Fruit fly (Drosophila melanogaster) whole organism, prepupa: ENCODE data around the gene CG32318.

Source experiments
- CG6854 ChIP-seq: fragments of 200-800 bp; sonication (Bioruptor generic); optimal IDR thresholded peaks from 2 replicates; lab custom pipeline; 2017; ENCODE audit warnings: missing biosample characterization, mild to moderate bottlenecking, missing genetic modification characterization
- CG8119 ChIP-seq: fragments of 200-800 bp; sonication (Bioruptor generic); IDR thresholded peaks from 3 replicates; pipeline ENCODE4 v1.3.6; 2022; ENCODE audit warnings: missing biosample characterization, missing genetic modification characterization
- Ets21C ChIP-seq: fragments of 200-800 bp; sonication (Bioruptor generic); optimal IDR thresholded peaks from 3 replicates; lab custom pipeline; 2016; ENCODE audit warnings: missing biosample characterization, missing genetic modification characterization
- Ets96B ChIP-seq: fragments of 200-800 bp; optimal IDR thresholded peaks from 2 replicates; lab custom pipeline; 2019; ENCODE audit warnings: missing biosample characterization, mild to moderate bottlenecking, missing genetic modification characterization, moderate library complexity
- Hr39 ChIP-seq: fragments of 200-800 bp; sonication (Bioruptor generic); optimal IDR thresholded peaks from 2 replicates; lab custom pipeline; 2016; ENCODE audit warnings: missing biosample characterization, missing genetic modification characterization
- Smox ChIP-seq: fragments of 200-800 bp; sonication (Bioruptor generic); optimal IDR thresholded peaks from 3 replicates; lab custom pipeline; 2016; ENCODE audit warnings: missing biosample characterization, missing genetic modification characterization
- dac ChIP-seq: fragments of 200-800 bp; sonication (Bioruptor generic); optimal IDR thresholded peaks from 2 replicates; lab custom pipeline; 2017; ENCODE audit warnings: missing biosample characterization, mild to moderate bottlenecking, missing genetic modification characterization
- pdm3 ChIP-seq: fragments of 200-800 bp; sonication (Bioruptor generic); optimal IDR thresholded peaks from 3 replicates; lab custom pipeline; 2016; ENCODE audit warnings: missing biosample characterization, missing genetic modification characterization

DNA sequence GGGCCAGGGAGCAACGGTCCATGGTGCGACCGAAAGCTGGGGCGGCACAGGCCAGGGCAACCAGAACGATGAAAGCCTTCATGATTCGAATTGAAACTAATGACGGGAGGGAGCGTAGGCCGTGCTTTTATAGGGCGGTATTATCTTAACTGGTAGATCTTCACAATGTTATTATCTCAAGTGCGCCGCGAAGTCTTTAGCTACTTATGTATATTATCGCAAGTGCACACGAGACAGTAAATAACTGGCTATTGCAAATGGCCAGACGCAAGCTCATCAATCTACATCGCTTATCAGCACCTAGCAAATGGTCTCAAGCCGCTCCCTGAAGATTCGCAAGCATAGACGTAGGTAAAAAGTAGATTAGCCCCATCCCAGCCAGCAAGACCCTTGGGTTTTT is 35.6 kb downstream of the CG32318 start, which contains the start of gene LysD:
- TF ChIP-seq Ets96B (tag; lab: Kevin White, UChicago) (no peak), CG6854 (no peak), Smox (no peak), pdm3 (no peak), Hr39 (no peak), CG8119 (no peak), Ets21C (GFP tag; lab: Kevin White, UChicago) (no peak), dac (no peak)
